Worm (Caenorhabditis elegans): Measurements from ENCODE around the gene tbx-36.
A peak's percentile ranks its signal among the peaks of the same experiment; 100 is the strongest.

tbx-36 gene

DNA sequence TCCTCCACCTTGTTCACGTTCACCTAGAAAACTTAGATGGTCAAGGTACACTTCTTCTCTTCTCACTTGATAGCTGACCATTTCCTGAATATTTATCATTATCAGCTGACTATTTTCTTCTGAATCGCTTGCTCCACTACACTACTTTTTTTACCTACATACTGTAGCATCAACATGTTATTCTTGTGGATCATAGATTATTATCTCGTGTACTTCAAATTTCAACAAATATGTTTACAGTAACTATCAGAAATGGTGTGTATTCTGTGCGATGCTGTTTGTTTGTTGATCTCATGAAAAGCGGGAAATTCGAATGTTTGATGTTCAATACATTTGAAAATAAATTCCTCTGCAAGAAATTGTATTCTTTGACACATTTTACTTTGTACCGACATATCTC, 33.5 kb upstream of the tbx-36 start, which contains the start of gene ZK822.10 (continued):
- no peak for TF ChIP-seq mxl-2 (GFP tag; conservative IDR thresholded peaks at IDR 0.05)
- peak; percentile 65 for TF ChIP-seq aha-1 (tag)
- no peak for TF ChIP-seq saeg-2 (GFP tag; IDR thresholded peaks at IDR 0.05)
- no peak for TF ChIP-seq F44E2.7 (GFP tag; IDR thresholded peaks at IDR 0.05)
- TF ChIP-seq ceh-62 (tag; optimal IDR thresholded peaks at IDR 0.05) = no peak
- TF ChIP-seq nhr-77 (tag; optimal IDR thresholded peaks at IDR 0.05) = peak; percentile 51
- peak; percentile 39 for TF ChIP-seq nhr-102 (tag; optimal IDR thresholded peaks at IDR 0.05)
- no peak for TF ChIP-seq set-16 (GFP tag; IDR thresholded peaks at IDR 0.05)
- TF ChIP-seq ceh-44 (GFP tag; IDR thresholded peaks at IDR 0.05) = no peak
- no peak for TF ChIP-seq ceh-28 (tag; optimal IDR thresholded peaks at IDR 0.05)
- TF ChIP-seq duxl-1 (tag; optimal IDR thresholded peaks at IDR 0.05; ENCODE audit: poor library complexity) = no peak
- TF ChIP-seq D1046.2 (GFP tag; IDR thresholded peaks at IDR 0.05) = no peak
- no peak for TF ChIP-seq ctbp-1 (GFP tag; IDR thresholded peaks at IDR 0.05)
- no peak for TF ChIP-seq ceh-20 (GFP tag; IDR thresholded peaks at IDR 0.05)
- TF ChIP-seq lin-39 (tag; optimal IDR thresholded peaks at IDR 0.05) = no peak
- no peak for TF ChIP-seq nhr-41 (GFP tag; IDR thresholded peaks at IDR 0.05)
- TF ChIP-seq ZK337.2 (GFP tag; IDR thresholded peaks at IDR 0.05) = no peak
- TF ChIP-seq F37D6.2 (tag; optimal IDR thresholded peaks at IDR 0.05) = no peak
- peak; percentile 7 for TF ChIP-seq dpl-1 (GFP tag; optimal IDR thresholded peaks at IDR 0.05)
- TF ChIP-seq pqm-1 (tag; optimal IDR thresholded peaks at IDR 0.05) = no peak
- no peak for TF ChIP-seq zag-1 (tag; optimal IDR thresholded peaks at IDR 0.05)
- peak; percentile 72 for TF ChIP-seq dmd-6 (GFP tag; IDR thresholded peaks at IDR 0.05)
- TF ChIP-seq R02D3.7 (tag; optimal IDR thresholded peaks at IDR 0.05) = no peak
- TF ChIP-seq rbr-2 (tag; optimal IDR thresholded peaks at IDR 0.05) = no peak
- no peak for TF ChIP-seq mxl-3 (GFP tag; optimal IDR thresholded peaks at IDR 0.05)
- TF ChIP-seq lsy-2 (tag; optimal IDR thresholded peaks at IDR 0.05) = peak in 1 of 2 experiments; percentile 2
- TF ChIP-seq gei-8 (GFP tag; optimal IDR thresholded peaks at IDR 0.05) = no peak
- no peak for TF ChIP-seq madf-9 (GFP tag; conservative IDR thresholded peaks at IDR 0.05)
- no peak for TF ChIP-seq nhr-11 (tag; optimal IDR thresholded peaks at IDR 0.05)
- no peak for TF ChIP-seq nhr-48 (tag; optimal IDR thresholded peaks at IDR 0.05)
- no peak for TF ChIP-seq ces-1 (GFP tag; optimal IDR thresholded peaks at IDR 0.05)
- TF ChIP-seq vab-7 (GFP tag; IDR thresholded peaks at IDR 0.05) = no peak
- no peak for TF ChIP-seq sdz-12 (GFP tag; optimal IDR thresholded peaks at IDR 0.05)
- no peak for TF ChIP-seq ama-1 (optimal IDR thresholded peaks at IDR 0.05)
- no peak for TF ChIP-seq unc-62 (GFP tag; optimal IDR thresholded peaks at IDR 0.05 in 1 of 2)
- TF ChIP-seq unc-62 (tag; optimal IDR thresholded peaks at IDR 0.05) = no peak
- TF ChIP-seq lir-3 (tag; optimal IDR thresholded peaks at IDR 0.05) = no peak

- no peak for TF ChIP-seq mxl-3 (GFP tag; optimal IDR thresholded peaks at IDR 0.05)
- TF ChIP-seq ceh-44 (GFP tag; IDR thresholded peaks at IDR 0.05) = no peak
- no peak for TF ChIP-seq dmd-9 (GFP tag; IDR thresholded peaks at IDR 0.05)
- no peak for TF ChIP-seq Y105C5A.15 (GFP tag; IDR thresholded peaks at IDR 0.05)
- TF ChIP-seq daf-16 (GFP tag; optimal IDR thresholded peaks at IDR 0.05) = no peak
- peak; percentile 56 for TF ChIP-seq daf-16 (tag; optimal IDR thresholded peaks at IDR 0.05)
- TF ChIP-seq pqm-1 (tag; optimal IDR thresholded peaks at IDR 0.05) = peak; percentile 71
- no peak for TF ChIP-seq lsy-2 (tag; optimal IDR thresholded peaks at IDR 0.05)
- no peak for TF ChIP-seq unc-62 (GFP tag; optimal IDR thresholded peaks at IDR 0.05 in 1 of 2)
- TF ChIP-seq unc-62 (tag; optimal IDR thresholded peaks at IDR 0.05) = no peak
- no peak for TF ChIP-seq ama-1 (optimal IDR thresholded peaks at IDR 0.05)
- TF ChIP-seq nhr-11 (tag; optimal IDR thresholded peaks at IDR 0.05) = no peak
- no peak for TF ChIP-seq nhr-102 (tag; optimal IDR thresholded peaks at IDR 0.05)
- TF ChIP-seq nhr-28 (tag; optimal IDR thresholded peaks at IDR 0.05) = peak; percentile 54
- peak; percentile 12 for TF ChIP-seq T20F7.1 (GFP tag; optimal IDR thresholded peaks at IDR 0.05)
- TF ChIP-seq dve-1 (tag; optimal IDR thresholded peaks at IDR 0.05; ENCODE audit: insufficient read depth) = peak; percentile 72
- TF ChIP-seq nhr-42 (GFP tag; IDR thresholded peaks at IDR 0.05) = no peak
- no peak for TF ChIP-seq ceh-32 (tag; optimal IDR thresholded peaks at IDR 0.05; ENCODE audit: poor library complexity)
- no peak for TF ChIP-seq F10B5.3 (tag; optimal IDR thresholded peaks at IDR 0.05)
- no peak for TF ChIP-seq vab-7 (GFP tag; IDR thresholded peaks at IDR 0.05)
- peak; percentile 1 for TF ChIP-seq aha-1 (tag)
- TF ChIP-seq lin-15B (tag; optimal IDR thresholded peaks at IDR 0.05) = no peak
- TF ChIP-seq nhr-237 (tag; optimal IDR thresholded peaks at IDR 0.05) = no peak
- no peak for TF ChIP-seq lin-38 (GFP tag; IDR thresholded peaks at IDR 0.05)
- no peak for TF ChIP-seq tra-1 (GFP tag; IDR thresholded peaks at IDR 0.05)
- no peak for TF ChIP-seq snpc-1.2 (GFP tag; IDR thresholded peaks at IDR 0.05)
- TF ChIP-seq ceh-20 (GFP tag; IDR thresholded peaks at IDR 0.05) = no peak
- TF ChIP-seq saeg-2 (GFP tag; IDR thresholded peaks at IDR 0.05) = no peak
Measured at ce11 chrIV:11917886-11918285, 32.5 kb upstream of the tbx-36 start.

All from whole organism, L4 larva.